Fruit fly (Drosophila melanogaster) whole organism, embryonic: ENCODE results near the gene Hip1.

Source experiments
- CG11695 ChIP-seq: fragments of 200-800 bp; sonication (Bioruptor generic); IDR thresholded peaks from 3 replicates; pipeline ENCODE4 v1.3.6; 2022; ENCODE audit warnings: missing biosample characterization, missing genetic modification characterization
- CG14441 ChIP-seq: fragments of 200-800 bp; sonication (Bioruptor generic); IDR thresholded peaks from 2 replicates; pipeline ENCODE4 v1.3.6; 2022; ENCODE audit warnings: missing biosample characterization, missing genetic modification characterization
- CG15601 ChIP-seq: fragments of 200-800 bp; sonication (Bioruptor generic); optimal IDR thresholded peaks from 3 replicates; lab custom pipeline; 2019; ENCODE audit warnings: missing biosample characterization, mild to moderate bottlenecking, missing genetic modification characterization, moderate library complexity
- CG18619 ChIP-seq: fragments of 200-800 bp; sonication (Bioruptor generic); optimal IDR thresholded peaks from 3 replicates; lab custom pipeline; 2017; ENCODE audit warnings: missing biosample characterization, mild to moderate bottlenecking, missing genetic modification characterization
- CG4820 ChIP-seq: fragments of 200-800 bp; sonication (Bioruptor generic); optimal IDR thresholded peaks from 3 replicates; lab custom pipeline; 2016; ENCODE audit warnings: missing biosample characterization, missing genetic modification characterization
- CG7963 ChIP-seq: fragments of 200-800 bp; sonication (Bioruptor generic); IDR thresholded peaks from 3 replicates; pipeline ENCODE4 v1.3.6; 2022; ENCODE audit warnings: missing biosample characterization, missing genetic modification characterization; ENCODE audit not compliant: partially characterized antibody
- Dek ChIP-seq: fragments of 200-800 bp; sonication (Bioruptor generic); optimal IDR thresholded peaks from 3 replicates; lab custom pipeline; 2019; ENCODE audit warnings: missing biosample characterization, mild to moderate bottlenecking, missing genetic modification characterization, moderate library complexity
- Dref ChIP-seq: fragments of 200-800 bp; sonication (Bioruptor generic); IDR thresholded peaks from 2 replicates; pipeline ENCODE4 v1.3.6; 2022; ENCODE audit warnings: missing biosample characterization, missing genetic modification characterization
- bab2 ChIP-seq: fragments of 200-800 bp; sonication (Bioruptor generic); optimal IDR thresholded peaks from 2 replicates; lab custom pipeline; 2016; ENCODE audit warnings: missing biosample characterization, missing genetic modification characterization
- emc ChIP-seq: fragments of 200-800 bp; sonication (Bioruptor generic); optimal IDR thresholded peaks from 2 replicates; lab custom pipeline; 2016; ENCODE audit warnings: missing biosample characterization, missing genetic modification characterization
- nom ChIP-seq: fragments of 200-800 bp; sonication (Bioruptor generic); optimal IDR thresholded peaks from 2 replicates; lab custom pipeline; 2017; ENCODE audit warnings: missing biosample characterization, missing genetic modification characterization, mild to moderate bottlenecking, moderate library complexity, missing genetic modification reagents
- pita ChIP-seq: fragments of 200-800 bp; sonication (Bioruptor generic); optimal IDR thresholded peaks from 2 replicates; lab custom pipeline; 2017; ENCODE audit warnings: missing biosample characterization, mild to moderate bottlenecking, missing genetic modification characterization

- no peak for TF ChIP-seq CG14441 (GFP tag; lab: Robert Waterston, UW)
- TF ChIP-seq nom (GFP tag; lab: Kevin White, UChicago): no peak
- TF ChIP-seq Dek: no peak
- TF ChIP-seq pita (GFP tag; lab: Kevin White, UChicago): peak; percentile 52
- no peak for TF ChIP-seq CG18619 (GFP tag; lab: Kevin White, UChicago)
- TF ChIP-seq CG4820 (GFP tag; lab: Kevin White, UChicago): no peak
- TF ChIP-seq bab2 (GFP tag; lab: Kevin White, UChicago): no peak
- TF ChIP-seq Dref (GFP tag; lab: Robert Waterston, UW): peak; percentile 95
- TF ChIP-seq CG15601 (tag; lab: Kevin White, UChicago): no peak
- no peak for TF ChIP-seq CG11695 (GFP tag; lab: Robert Waterston, UW)
- no peak for TF ChIP-seq emc (GFP tag; lab: Kevin White, UChicago)
- no peak for TF ChIP-seq CG7963
Observed at dm6 chr3L:12732742-12733141, 40.6 kb downstream of the Hip1 start.
